Worm (Caenorhabditis elegans) whole organism, L2 larva: ENCODE results near the gene ints-2.

Experiments used
- C34F6.9 ChIP-seq: fragments of 150-350 bp; optimal IDR thresholded peaks from 2 replicates; lab custom pipeline; 2014; ENCODE audit warnings: missing biosample characterization, missing genetic modification characterization
- F13H6.1 ChIP-seq: sonication (generic microtip); optimal IDR thresholded peaks from 2 replicates; lab custom pipeline; 2016; ENCODE audit warnings: missing genetic modification characterization, missing compliant biosample characterization
- ZK546.5 ChIP-seq: sonication (generic microtip); optimal IDR thresholded peaks from 2 replicates; lab custom pipeline; 2017; ENCODE audit warnings: missing biosample characterization, missing genetic modification characterization
- alr-1 ChIP-seq: fragments of 150-350 bp; optimal IDR thresholded peaks from 2 replicates; lab custom pipeline; 2014; ENCODE audit warnings: missing biosample characterization, missing genetic modification characterization
- aly-2 ChIP-seq: fragments of 150-350 bp; optimal IDR thresholded peaks from 2 replicates; lab custom pipeline; 2014; ENCODE audit warnings: missing biosample characterization, missing genetic modification characterization
- blmp-1 ChIP-seq: sonication (generic microtip); optimal IDR thresholded peaks from 2 replicates; lab custom pipeline; 2017; ENCODE audit warnings: missing genetic modification characterization, mild to moderate bottlenecking, missing compliant biosample characterization, antibody characterized with exemption, moderate library complexity; ENCODE audit not compliant: insufficient read depth
- ceh-16 ChIP-seq: fragments of 150-350 bp; optimal IDR thresholded peaks from 2 replicates; lab custom pipeline; 2014; ENCODE audit warnings: missing biosample characterization, missing genetic modification characterization
- ceh-82 ChIP-seq: fragments of 150-350 bp; optimal IDR thresholded peaks from 2 replicates; lab custom pipeline; 2014; ENCODE audit warnings: missing biosample characterization, missing genetic modification characterization
- crh-2 ChIP-seq: sonication (generic microtip); optimal IDR thresholded peaks from 2 replicates; lab custom pipeline; 2017; ENCODE audit warnings: missing biosample characterization, missing genetic modification characterization
- egl-27 ChIP-seq: sonication (generic microtip); optimal IDR thresholded peaks from 3 replicates; lab custom pipeline; 2017; ENCODE audit warnings: missing biosample characterization, missing genetic modification reagents, missing genetic modification characterization
- gmeb-1 ChIP-seq: fragments of 150-350 bp; optimal IDR thresholded peaks from 2 replicates; lab custom pipeline; 2014; ENCODE audit warnings: missing biosample characterization, missing genetic modification characterization
- lin-11 ChIP-seq: fragments of 150-350 bp; sonication (generic microtip); optimal IDR thresholded peaks from 2 replicates; lab custom pipeline; 2014; ENCODE audit warnings: missing biosample characterization, missing genetic modification characterization, inconsistent platforms, mixed read lengths
- lin-13 ChIP-seq: fragments of 150-350 bp; optimal IDR thresholded peaks from 2 replicates; lab custom pipeline; 2014; ENCODE audit warnings: missing biosample characterization, missing genetic modification reagents, missing genetic modification characterization
- lin-39 ChIP-seq: fragments of 150-350 bp; optimal IDR thresholded peaks from 2 replicates; lab custom pipeline; 2014; ENCODE audit warnings: missing biosample characterization, missing genetic modification reagents, missing genetic modification characterization
- mab-5 ChIP-seq: fragments of 150-350 bp; optimal IDR thresholded peaks from 2 replicates; lab custom pipeline; 2014; ENCODE audit warnings: missing biosample characterization, missing genetic modification characterization
- mbf-1 ChIP-seq: sonication (generic microtip); optimal IDR thresholded peaks from 2 replicates; lab custom pipeline; 2017; ENCODE audit warnings: missing biosample characterization, missing genetic modification characterization
- mdl-1 ChIP-seq, 2 experiments: fragments of 150-350 bp in 1 of 2; sonication (generic microtip) in 1 of 2; optimal IDR thresholded peaks; 2 replicates each; lab custom pipeline; 2017; ENCODE audit warnings: missing biosample characterization in 2 of 2, missing genetic modification characterization in 2 of 2
- nhr-11 ChIP-seq: fragments of 150-350 bp; optimal IDR thresholded peaks from 2 replicates; lab custom pipeline; 2014; ENCODE audit warnings: missing biosample characterization, missing genetic modification characterization
- nhr-129 ChIP-seq: fragments of 150-350 bp; optimal IDR thresholded peaks from 2 replicates; lab custom pipeline; 2014; ENCODE audit warnings: missing biosample characterization, missing genetic modification characterization
- nhr-237 ChIP-seq: fragments of 150-350 bp; optimal IDR thresholded peaks from 2 replicates; lab custom pipeline; 2014; ENCODE audit warnings: missing biosample characterization, missing genetic modification characterization
- nhr-25 ChIP-seq: fragments of 150-350 bp; sonication (generic microtip); optimal IDR thresholded peaks from 3 replicates; lab custom pipeline; 2014; ENCODE audit warnings: missing biosample characterization, missing genetic modification characterization
- nhr-77 ChIP-seq: fragments of 150-350 bp; optimal IDR thresholded peaks from 2 replicates; lab custom pipeline; 2014; ENCODE audit warnings: missing biosample characterization, missing genetic modification characterization
- sem-4 ChIP-seq: fragments of 150-350 bp; optimal IDR thresholded peaks from 2 replicates; lab custom pipeline; 2014; ENCODE audit warnings: missing biosample characterization, missing genetic modification reagents, missing genetic modification characterization
- skn-1 ChIP-seq: sonication (generic microtip); optimal IDR thresholded peaks from 2 replicates; lab custom pipeline; 2017; ENCODE audit warnings: missing biosample characterization, missing genetic modification characterization
- sma-3 ChIP-seq: sonication (generic microtip); optimal IDR thresholded peaks from 2 replicates; lab custom pipeline; 2016; ENCODE audit warnings: missing genetic modification reagents, missing genetic modification characterization, missing compliant biosample characterization
- sma-9 ChIP-seq, 2 experiments: fragments of 150-350 bp in 1 of 2; sonication (generic microtip) in 1 of 2; optimal IDR thresholded peaks; 2 replicates each; lab custom pipeline; 2014 to 2016; ENCODE audit warnings: missing genetic modification characterization in 2 of 2, mild to moderate bottlenecking in 1 of 2, missing biosample characterization in 1 of 2, missing compliant biosample characterization in 1 of 2, missing genetic modification reagents in 1 of 2, moderate library complexity in 1 of 2
- unc-39 ChIP-seq: fragments of 150-350 bp; optimal IDR thresholded peaks from 2 replicates; lab custom pipeline; 2014; ENCODE audit warnings: missing biosample characterization, missing genetic modification characterization
- unc-55 ChIP-seq: fragments of 150-350 bp; sonication (generic microtip); optimal IDR thresholded peaks from 3 replicates; lab custom pipeline; 2014; ENCODE audit warnings: missing biosample characterization, missing genetic modification reagents, missing genetic modification characterization
- zag-1 ChIP-seq: fragments of 150-350 bp; optimal IDR thresholded peaks from 2 replicates; lab custom pipeline; 2014; ENCODE audit warnings: missing biosample characterization, missing genetic modification characterization
- ztf-11 ChIP-seq: sonication (generic microtip); optimal IDR thresholded peaks from 2 replicates; lab custom pipeline; 2017; ENCODE audit warnings: missing biosample characterization, missing genetic modification characterization
- ztf-4 ChIP-seq: fragments of 150-350 bp; optimal IDR thresholded peaks from 2 replicates; lab custom pipeline; 2014; ENCODE audit warnings: missing biosample characterization, missing genetic modification characterization

Gene ints-2

ce11 chrV:14145267-14145666 lies 40.2 kb upstream of the ints-2 start, which contains the start of gene par-1:
Gene par-1, minus strand, starts transcription at chrV:14145367.
- TF ChIP-seq mdl-1 (tag; optimal IDR thresholded peaks at IDR 0.05; lab: Kevin White, UChicago) (no peak), blmp-1 (tag; lab: Kevin White, UChicago) (no peak), sem-4 (tag; lab: Kevin White, UChicago) (no peak), alr-1 (tag; lab: Kevin White, UChicago) (no peak), F13H6.1 (tag; lab: Kevin White, UChicago) (no peak), zag-1 (tag; lab: Kevin White, UChicago) (no peak), skn-1 (tag; lab: Kevin White, UChicago) (no peak)

DNA sequence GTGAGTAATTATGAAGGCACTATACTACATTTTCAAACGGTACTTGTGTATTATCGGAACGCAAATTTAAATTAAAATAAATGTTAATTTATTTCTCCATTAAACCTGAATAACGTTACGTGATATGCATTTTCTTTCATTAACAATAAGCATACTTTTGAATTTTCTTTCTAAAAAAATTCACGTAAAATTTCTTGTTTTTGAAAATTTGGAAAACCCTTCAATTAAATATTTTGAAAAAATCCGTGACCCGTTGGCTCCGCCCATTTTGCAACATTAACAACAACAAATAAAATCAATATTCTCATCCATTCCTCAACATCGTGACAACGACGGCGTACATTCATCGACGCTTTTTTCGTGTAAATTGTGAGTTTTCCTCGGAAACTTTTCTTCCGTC lies 39.3 kb upstream of the ints-2 start, which contains the start of gene acs-10:
Gene acs-10, plus strand, starts transcription at position 301 of the 400 bp plus-strand sequence.
- no peak for TF ChIP-seq sma-3 (GFP tag; lab: Kevin White, UChicago)
- no peak for TF ChIP-seq egl-27 (tag; lab: Kevin White, UChicago)
- TF ChIP-seq ceh-82 (tag; lab: Kevin White, UChicago): no peak
- TF ChIP-seq unc-39 (tag; lab: Kevin White, UChicago): no peak
- TF ChIP-seq lin-11 (tag; lab: Kevin White, UChicago): no peak
- TF ChIP-seq lin-13 (GFP tag; lab: Kevin White, UChicago): no peak
- no peak for TF ChIP-seq gmeb-1 (tag; lab: Kevin White, UChicago)
- no peak for TF ChIP-seq ZK546.5 (tag; lab: Kevin White, UChicago)
- no peak for TF ChIP-seq lin-39 (tag; lab: Kevin White, UChicago)
- no peak for TF ChIP-seq unc-55

- TF ChIP-seq ztf-4 (no peak), F13H6.1 (tag; lab: Kevin White, UChicago) (no peak), ztf-11 (tag; lab: Kevin White, UChicago) (no peak), gmeb-1 (tag; lab: Kevin White, UChicago) (no peak), nhr-11 (tag; lab: Kevin White, UChicago) (no peak), ceh-16 (tag; lab: Kevin White, UChicago) (no peak), crh-2 (tag; lab: Kevin White, UChicago) (no peak)
These were observed 38.4 kb upstream of the ints-2 start for ce11 chrV:14147114-14147513.

DNA sequence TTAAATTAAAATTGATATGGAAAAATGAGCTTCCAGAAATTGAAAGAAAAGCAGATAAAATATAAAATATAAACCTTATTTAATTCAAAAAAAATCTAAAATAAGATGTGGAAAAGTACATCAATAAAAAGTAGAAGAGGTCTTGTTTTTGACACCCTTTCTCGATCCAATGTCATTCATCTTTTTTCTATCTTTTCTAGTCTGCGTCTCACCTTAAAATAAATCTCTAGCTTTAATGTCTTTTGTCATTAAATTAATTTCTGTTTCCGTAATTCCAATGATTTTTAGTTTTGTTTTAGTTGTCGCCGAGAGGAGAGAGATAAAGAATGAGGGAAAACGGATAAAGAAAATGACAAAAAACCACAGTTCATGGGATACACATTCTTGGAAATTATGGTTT lies 36.4 kb upstream of the ints-2 start:
- TF ChIP-seq nhr-77 (tag; lab: Kevin White, UChicago): no peak
- TF ChIP-seq C34F6.9 (tag; lab: Kevin White, UChicago): peak; percentile 18
- TF ChIP-seq nhr-25 (tag; lab: Kevin White, UChicago): peak; percentile 26
- TF ChIP-seq crh-2 (tag; lab: Kevin White, UChicago): no peak
- TF ChIP-seq mdl-1 (tag; optimal IDR thresholded peaks at IDR 0.05; lab: Kevin White, UChicago): no peak
- no peak for TF ChIP-seq aly-2
- TF ChIP-seq, all 48 proteins: peak for 2

DNA sequence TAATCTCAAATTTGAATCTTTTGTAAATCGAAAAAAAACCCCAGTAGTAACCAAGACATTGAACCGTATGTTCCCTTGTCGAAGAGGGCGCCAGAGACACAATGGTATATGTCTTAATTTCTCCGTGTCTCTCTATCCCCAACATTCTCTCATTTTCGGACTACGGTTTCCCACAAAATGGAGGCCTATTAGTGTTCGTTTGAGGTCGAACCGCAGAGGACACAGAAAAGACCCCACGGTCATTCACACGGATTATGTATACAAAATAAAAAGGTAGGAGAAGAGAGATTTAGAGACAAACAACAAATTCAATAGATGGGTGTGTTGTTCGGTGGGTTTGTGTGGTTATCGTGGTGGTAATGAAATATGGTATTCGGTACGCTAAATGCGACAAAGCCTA lies 34.5 kb upstream of the ints-2 start:
- TF ChIP-seq nhr-25 (tag; lab: Kevin White, UChicago): peak; percentile 55
- TF ChIP-seq nhr-237: no peak
- TF ChIP-seq ceh-16 (tag; lab: Kevin White, UChicago): peak; percentile 82

- TF ChIP-seq unc-55 (peak; percentile 8), nhr-129 (peak; percentile 38), F13H6.1 (tag; lab: Kevin White, UChicago) (peak; percentile 70), aly-2 (no peak), sma-3 (GFP tag; lab: Kevin White, UChicago) (no peak), sma-9 (GFP tag; optimal IDR thresholded peaks at IDR 0.05; lab: Kevin White, UChicago) (peak; percentile 31), sma-9 (tag; optimal IDR thresholded peaks at IDR 0.05; lab: Kevin White, UChicago) (no peak), mbf-1 (tag; lab: Kevin White, UChicago) (no peak), mab-5 (no peak), ztf-4 (no peak)
These were observed 31.9 kb upstream of the ints-2 start for ce11 chrV:14153615-14154014.
